Worm (Caenorhabditis elegans) whole organism, young adult: ENCODE results near the gene ced-7.

Experiments
- B0019.2 ChIP-seq: fragments of 200-800 bp; sonication (Bioruptor generic); conservative IDR thresholded peaks from 2 replicates; pipeline ENCODE4 v1.3.6; 2022; ENCODE audit warnings: missing genetic modification reagents, missing genetic modification characterization, missing compliant biosample characterization
- B0336.3 ChIP-seq: fragments of 200-800 bp; sonication (Bioruptor generic); IDR thresholded peaks from 2 replicates; pipeline ENCODE4 v1.3.6; 2022; ENCODE audit warnings: missing genetic modification characterization, missing compliant biosample characterization
- F33H1.4 ChIP-seq: fragments of 200-800 bp; sonication (Bioruptor generic); IDR thresholded peaks from 2 replicates; pipeline ENCODE4 v1.3.6; 2022; ENCODE audit warnings: missing genetic modification reagents, missing genetic modification characterization, missing compliant biosample characterization
- F37B4.10 ChIP-seq: fragments of 200-800 bp; sonication (Bioruptor generic); IDR thresholded peaks from 2 replicates; pipeline ENCODE4 v1.3.6; 2022; ENCODE audit warnings: missing genetic modification characterization, missing compliant biosample characterization
- Y53G8AR.9 ChIP-seq: fragments of 200-800 bp; sonication (Bioruptor generic); conservative IDR thresholded peaks from 2 replicates; pipeline ENCODE4 v1.3.6; 2022; ENCODE audit warnings: missing genetic modification reagents, missing genetic modification characterization, missing compliant biosample characterization
- Y67H2A.10 ChIP-seq: fragments of 200-800 bp; sonication (Bioruptor generic); conservative IDR thresholded peaks from 2 replicates; pipeline ENCODE4 v1.3.6; 2022; ENCODE audit warnings: missing genetic modification reagents, missing genetic modification characterization, missing compliant biosample characterization
- akir-1 ChIP-seq: fragments of 200-800 bp; sonication (Bioruptor generic); optimal IDR thresholded peaks from 2 replicates; lab custom pipeline; 2018; ENCODE audit warnings: mild to moderate bottlenecking, missing genetic modification characterization, moderate library complexity, missing compliant biosample characterization
- ama-1 ChIP-seq, 3 experiments: fragments of 150-350 bp in 1 of 3; sonication (generic microtip) in 2 of 3; optimal IDR thresholded peaks; 2 replicates each; lab custom pipeline; 2014 to 2018; ENCODE audit warnings: missing biosample characterization in 2 of 3, missing genetic modification characterization in 2 of 3, missing genetic modification reagents in 2 of 3
- attf-5 ChIP-seq: fragments of 200-800 bp; sonication (Bioruptor generic); optimal IDR thresholded peaks from 2 replicates; lab custom pipeline; 2018; ENCODE audit warnings: mild to moderate bottlenecking, missing genetic modification characterization, missing compliant biosample characterization
- bed-2 ChIP-seq: fragments of 200-800 bp; sonication (Bioruptor generic); IDR thresholded peaks from 2 replicates; pipeline ENCODE4 v1.3.6; 2022; ENCODE audit warnings: missing genetic modification reagents, missing genetic modification characterization, missing compliant biosample characterization
- ceh-79 ChIP-seq: sonication (generic microtip); optimal IDR thresholded peaks from 2 replicates; lab custom pipeline; 2017; ENCODE audit warnings: mild to moderate bottlenecking, missing genetic modification characterization, missing compliant biosample characterization
- die-1 ChIP-seq: sonication (generic microtip); optimal IDR thresholded peaks from 2 replicates; lab custom pipeline; 2016; ENCODE audit warnings: missing genotype, mild to moderate bottlenecking, missing genetic modification characterization, missing compliant biosample characterization
- dpl-1 ChIP-seq: fragments of 150-350 bp; optimal IDR thresholded peaks from 2 replicates; lab custom pipeline; 2014; ENCODE audit warnings: missing biosample characterization, missing genetic modification reagents, missing genetic modification characterization
- egl-44 ChIP-seq: fragments of 200-800 bp; sonication (Bioruptor generic); IDR thresholded peaks from 2 replicates; pipeline ENCODE4 v1.3.6; 2022; ENCODE audit warnings: missing genetic modification reagents, missing genetic modification characterization, missing compliant biosample characterization
- ets-4 ChIP-seq: fragments of 200-800 bp; sonication (Bioruptor generic); optimal IDR thresholded peaks from 2 replicates; lab custom pipeline; 2018; ENCODE audit warnings: mild to moderate bottlenecking, missing genetic modification characterization, missing compliant biosample characterization
- fkh-3 ChIP-seq: sonication (generic microtip); optimal IDR thresholded peaks from 2 replicates; lab custom pipeline; 2016; ENCODE audit warnings: mild to moderate bottlenecking, missing genetic modification characterization, missing compliant biosample characterization
- hmg-1.2 ChIP-seq: fragments of 200-800 bp; sonication (Bioruptor generic); IDR thresholded peaks from 2 replicates; pipeline ENCODE4 v1.3.6; 2022; ENCODE audit warnings: missing genetic modification reagents, missing genetic modification characterization, missing compliant biosample characterization
- hsf-1 ChIP-seq: fragments of 200-800 bp; sonication (Bioruptor generic); IDR thresholded peaks from 2 replicates; pipeline ENCODE4 v1.3.6; 2022; ENCODE audit warnings: missing genetic modification reagents, missing genetic modification characterization, missing compliant biosample characterization
- lag-1 ChIP-seq: fragments of 200-800 bp; sonication (Bioruptor generic); IDR thresholded peaks from 2 replicates; pipeline ENCODE4 v1.3.6; 2022; ENCODE audit warnings: missing genetic modification reagents, missing genetic modification characterization, missing compliant biosample characterization
- lsl-1 ChIP-seq: fragments of 200-800 bp; sonication (Bioruptor generic); optimal IDR thresholded peaks from 2 replicates; lab custom pipeline; 2018; ENCODE audit warnings: mild to moderate bottlenecking, missing genetic modification characterization, moderate library complexity, missing compliant biosample characterization
- madf-10 ChIP-seq: sonication (generic microtip); optimal IDR thresholded peaks from 2 replicates; lab custom pipeline; 2016; ENCODE audit warnings: mild to moderate bottlenecking, missing genetic modification characterization, missing compliant biosample characterization
- madf-6 ChIP-seq: fragments of 200-800 bp; sonication (Bioruptor generic); IDR thresholded peaks from 2 replicates; pipeline ENCODE4 v1.3.6; 2022; ENCODE audit warnings: missing genetic modification reagents, missing genetic modification characterization, missing compliant biosample characterization
- mcd-1 ChIP-seq: fragments of 200-800 bp; sonication (Bioruptor generic); IDR thresholded peaks from 2 replicates; pipeline ENCODE4 v1.3.6; 2022; ENCODE audit warnings: missing genetic modification reagents, missing genetic modification characterization, missing compliant biosample characterization
- mes-4 ChIP-seq: sonication (generic microtip); optimal IDR thresholded peaks from 2 replicates; lab custom pipeline; 2016; ENCODE audit warnings: missing genotype, missing genetic modification characterization, missing compliant biosample characterization
- nfya-1 ChIP-seq: sonication (generic microtip); optimal IDR thresholded peaks from 2 replicates; lab custom pipeline; 2017; ENCODE audit warnings: antibody characterized with exemption, missing compliant biosample characterization, missing genetic modification characterization, borderline replicate concordance; ENCODE audit not compliant: insufficient read depth
- nhr-90 ChIP-seq: sonication (generic microtip); optimal IDR thresholded peaks from 2 replicates; lab custom pipeline; 2016; ENCODE audit warnings: missing genotype, mild to moderate bottlenecking, missing genetic modification characterization, missing compliant biosample characterization
- pbrm-1 ChIP-seq: fragments of 200-800 bp; sonication (Bioruptor generic); IDR thresholded peaks from 2 replicates; pipeline ENCODE4 v1.3.6; 2022; ENCODE audit warnings: missing genetic modification reagents, missing genetic modification characterization, missing compliant biosample characterization
- sdz-38 ChIP-seq: sonication (generic microtip); optimal IDR thresholded peaks from 2 replicates; lab custom pipeline; 2016; ENCODE audit warnings: missing genotype, missing genetic modification characterization, missing compliant biosample characterization
- snpc-3.4 ChIP-seq: sonication (generic microtip); optimal IDR thresholded peaks from 2 replicates; lab custom pipeline; 2017; ENCODE audit warnings: missing genetic modification characterization, mild to moderate bottlenecking, missing compliant biosample characterization, antibody characterized with exemption, moderate library complexity, missing genotype, missing genetic modification reagents
- unc-62 ChIP-seq: fragments of 150-350 bp; optimal IDR thresholded peaks from 2 replicates; lab custom pipeline; 2014; ENCODE audit warnings: missing biosample characterization, missing genetic modification reagents, missing genetic modification characterization
- zim-3 ChIP-seq: sonication (generic microtip); optimal IDR thresholded peaks from 2 replicates; lab custom pipeline; 2017; ENCODE audit warnings: mild to moderate bottlenecking, missing genetic modification characterization, moderate library complexity, missing compliant biosample characterization
- ztf-25 ChIP-seq: fragments of 200-800 bp; sonication (Bioruptor generic); IDR thresholded peaks from 2 replicates; pipeline ENCODE4 v1.3.6; 2022; ENCODE audit warnings: missing genetic modification reagents, missing genetic modification characterization, missing compliant biosample characterization
- ztf-28 ChIP-seq: fragments of 200-800 bp; sonication (Bioruptor generic); IDR thresholded peaks from 2 replicates; pipeline ENCODE4 v1.3.6; 2022; ENCODE audit warnings: missing genetic modification reagents, missing genetic modification characterization, missing compliant biosample characterization

The ced-7 gene

DNA sequence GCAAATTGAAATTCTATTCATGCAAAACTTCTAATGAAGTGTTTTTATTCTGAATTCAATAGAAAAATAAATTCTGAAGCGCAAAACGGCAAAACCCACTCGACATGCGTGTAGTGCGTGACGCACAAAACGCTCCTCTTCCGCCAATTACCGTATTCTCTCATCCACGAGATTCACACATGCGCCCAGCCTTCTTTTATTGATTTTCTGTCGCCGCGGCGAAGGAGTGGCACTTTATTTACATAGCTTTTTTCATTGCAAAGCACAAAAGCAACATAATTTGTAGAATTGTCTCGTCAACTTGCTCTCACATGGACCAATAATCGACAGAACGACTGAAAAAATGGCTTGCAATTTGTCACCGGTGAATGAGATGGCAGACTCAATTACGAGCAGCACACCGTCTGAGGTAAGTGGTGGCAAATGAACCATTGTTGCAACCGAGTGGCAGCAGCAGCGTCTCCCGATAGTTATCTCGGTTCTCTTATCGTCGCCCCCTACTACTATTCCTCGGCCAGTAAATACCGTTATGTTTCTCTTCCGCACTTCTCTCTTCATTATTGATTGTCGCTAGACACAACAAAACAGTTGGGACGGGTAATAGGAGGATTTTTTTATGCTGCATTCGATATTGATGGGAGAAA lies 33.8 kb downstream of the ced-7 start, which contains the start of gene unc-16 (continued):
- TF ChIP-seq die-1 (tag; lab: Kevin White, UChicago), result no peak

DNA sequence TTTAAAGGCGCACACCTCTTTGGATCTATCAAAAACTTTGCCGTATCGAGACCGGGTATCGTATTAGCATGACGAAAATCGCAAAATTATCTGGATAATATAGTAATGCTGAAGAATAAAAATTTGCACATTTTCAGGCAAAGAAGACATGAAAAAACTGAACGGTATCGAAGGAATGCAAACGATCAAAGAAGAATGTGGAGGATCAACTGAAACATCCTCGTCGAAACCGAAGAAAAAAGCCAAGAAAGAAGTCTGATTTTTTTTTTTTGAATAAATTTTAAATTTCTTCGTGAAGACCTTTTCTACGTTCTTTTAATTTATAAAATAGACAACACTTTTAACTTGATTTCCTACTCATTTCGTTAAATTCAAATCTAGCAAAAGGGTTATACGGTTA lies 35.1 kb downstream of the ced-7 start, which contains the start of gene ZK1098.12:
ZK1098.12 (plus strand) TSS at position 301 of the 400 bp plus-strand sequence.
- TF ChIP-seq nhr-90 (tag; lab: Kevin White, UChicago) (no peak), ztf-28 (GFP tag; lab: Robert Waterston, UW) (no peak), unc-62 (GFP tag; lab: Kevin White, UChicago) (no peak), ceh-79 (tag; lab: Kevin White, UChicago) (no peak), ztf-25 (no peak), lag-1 (GFP tag; lab: Robert Waterston, UW) (no peak), B0336.3 (GFP tag; lab: Robert Waterston, UW) (no peak), ama-1 (optimal IDR thresholded peaks at IDR 0.05; lab: Kevin White, UChicago) (no peak), ama-1 (GFP tag; optimal IDR thresholded peaks at IDR 0.05; lab: Kevin White, UChicago) (no peak), dpl-1 (no peak), zim-3 (tag; lab: Kevin White, UChicago) (no peak), Y53G8AR.9 (GFP tag; lab: Robert Waterston, UW) (no peak), F33H1.4 (GFP tag; lab: Robert Waterston, UW) (no peak), nfya-1 (tag; lab: Kevin White, UChicago) (no peak), ets-4 (GFP tag; lab: Kevin White, UChicago) (no peak), akir-1 (no peak)

DNA sequence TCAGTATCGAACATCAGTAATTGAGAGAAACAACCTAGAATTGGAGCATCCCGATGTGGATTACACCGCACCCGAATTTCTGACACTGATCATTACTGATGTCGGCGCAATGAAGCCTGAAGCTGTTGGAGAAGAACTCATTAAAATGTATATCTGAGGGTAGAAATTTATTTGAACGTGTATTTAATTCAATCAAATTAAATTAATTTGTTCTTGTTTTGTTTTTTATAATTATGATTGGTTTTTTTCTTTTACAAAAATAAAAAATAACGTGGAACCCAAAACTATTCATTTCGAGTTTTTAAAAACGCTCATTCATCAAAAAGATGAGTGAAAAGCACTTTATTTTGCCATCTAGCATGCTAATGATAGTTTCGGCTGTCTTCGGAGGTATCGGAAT lies 35.8 kb downstream of the ced-7 start, which contains the start of gene ZK1098.9:
ZK1098.9 (plus strand) TSS at position 301 of the 400 bp plus-strand sequence.
- TF ChIP-seq Y67H2A.10 (GFP tag; lab: Robert Waterston, UW) (no peak), fkh-3 (tag; lab: Kevin White, UChicago) (no peak), pbrm-1 (GFP tag; lab: Robert Waterston, UW) (no peak), egl-44 (GFP tag; lab: Robert Waterston, UW) (no peak), bed-2 (no peak), F37B4.10 (GFP tag; lab: Robert Waterston, UW) (no peak), mes-4 (tag; lab: Kevin White, UChicago) (no peak), zim-3 (tag; lab: Kevin White, UChicago) (no peak), B0019.2 (no peak), sdz-38 (tag; lab: Kevin White, UChicago) (no peak)

DNA sequence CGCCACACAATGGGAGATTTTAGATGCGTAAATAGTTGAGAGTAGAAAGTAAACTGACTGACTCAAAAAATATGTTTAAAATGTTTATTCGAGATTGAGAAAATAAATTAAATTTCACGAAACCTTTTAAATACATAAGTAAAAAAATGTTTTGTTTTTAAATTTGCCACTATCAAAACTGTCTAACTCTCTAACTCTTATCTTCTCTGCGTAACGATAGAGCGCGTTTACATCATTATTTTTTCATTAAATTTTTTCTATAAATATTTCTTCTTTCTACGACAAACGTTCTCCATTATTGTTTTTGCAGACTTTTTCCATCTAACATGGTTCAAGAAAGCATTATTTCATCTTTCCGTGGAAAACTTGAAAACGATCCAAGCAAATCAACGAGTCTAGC lies 37.1 kb downstream of the ced-7 start, which contains the start of gene eif-2Balpha:
eif-2Balpha (plus strand) TSS at position 304 of the 400 bp plus-strand sequence.
- TF ChIP-seq snpc-3.4 (tag; lab: Kevin White, UChicago) (no peak), hmg-1.2 (GFP tag; lab: Robert Waterston, UW) (peak; percentile 51; the same call in 1 of the 2 replicates), lsl-1 (GFP tag; lab: Kevin White, UChicago) (peak; percentile 31), mcd-1 (peak; percentile 44; the same call in 1 of the 2 replicates), attf-5 (GFP tag; lab: Kevin White, UChicago) (peak; percentile 18)
- TF ChIP-seq, all 124 proteins: peak for 4

DNA sequence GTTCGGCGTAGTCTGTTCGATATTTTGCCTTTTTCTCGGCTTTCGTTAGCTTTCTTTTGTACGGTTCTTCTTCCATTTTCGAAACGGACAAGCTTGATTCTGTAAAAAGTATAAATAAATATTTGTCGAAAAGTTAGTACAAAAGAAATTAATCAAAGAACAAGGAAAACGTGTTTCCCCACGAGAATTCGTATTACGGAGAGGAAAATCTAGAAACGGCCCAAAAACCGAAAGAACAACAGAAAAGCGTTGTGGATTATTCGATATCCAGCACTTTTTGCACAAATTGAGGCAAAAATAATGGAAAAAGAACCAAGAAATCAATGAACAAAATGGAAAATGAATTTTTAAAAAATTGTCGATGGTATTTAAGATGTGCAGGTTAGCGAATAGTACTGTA lies 37.6 kb downstream of the ced-7 start, which contains the start of gene mut-7:
mut-7 (minus strand) TSS at position 101 of the 400 bp plus-strand sequence.
- TF ChIP-seq F33H1.4 (GFP tag; lab: Robert Waterston, UW) (no peak), hsf-1 (no peak), madf-10 (tag; lab: Kevin White, UChicago) (no peak), madf-6 (GFP tag; lab: Robert Waterston, UW) (peak; percentile 37; the same call in 1 of the 2 replicates)
